Fruit fly (Drosophila melanogaster): ENCODE results near the gene CG1265.

The CG1265 gene

DNA sequence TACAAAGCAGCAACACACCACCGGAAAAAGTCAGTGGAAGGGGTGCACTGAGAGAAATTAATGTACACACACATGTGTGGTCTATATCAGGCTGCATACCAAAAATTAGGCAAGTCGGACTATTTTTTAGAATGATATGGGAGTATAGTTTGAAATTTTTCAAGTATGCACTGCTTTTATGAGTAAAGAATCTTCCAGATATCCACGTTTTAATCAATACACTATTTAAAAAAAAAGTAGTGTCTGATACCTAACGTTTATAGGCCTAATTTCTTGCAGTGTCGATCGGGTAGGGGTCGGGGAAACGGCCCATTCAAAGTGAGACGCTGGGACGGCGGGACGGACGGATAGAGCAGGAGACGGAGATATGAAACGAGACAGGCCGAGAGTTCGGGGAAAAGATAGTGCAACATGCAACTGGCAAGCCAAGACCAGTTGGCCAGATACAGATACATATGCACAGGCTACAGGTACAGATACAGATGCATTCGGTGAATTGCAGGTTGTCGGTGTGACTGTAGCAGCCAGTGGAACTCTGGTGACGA lies 24.1 kb upstream of the CG1265 start (continued):
- TF ChIP-seq CG4707 (GFP tag; optimal IDR thresholded peaks at IDR 0.05): peak; percentile 87
- TF ChIP-seq pfk (GFP tag; optimal IDR thresholded peaks at IDR 0.05): peak; percentile 54
- peak; percentile 88 for TF ChIP-seq CG6813 (GFP tag; optimal IDR thresholded peaks at IDR 0.05)
- no peak; the same call in 1 of the 2 replicates for TF ChIP-seq Oaz (GFP tag; IDR thresholded peaks at IDR 0.05)
- peak; percentile 91 for TF ChIP-seq CG12942 (GFP tag; optimal IDR thresholded peaks at IDR 0.05)
- no peak for TF ChIP-seq cas (GFP tag; IDR thresholded peaks at IDR 0.05)
- peak; percentile 77 for TF ChIP-seq psq (GFP tag; optimal IDR thresholded peaks at IDR 0.05)
- peak; percentile 36 for TF ChIP-seq exex (tag; optimal IDR thresholded peaks at IDR 0.05)
- peak; percentile 77 for TF ChIP-seq CG9876 (GFP tag; optimal IDR thresholded peaks at IDR 0.05)
- TF ChIP-seq Optix (GFP tag; IDR thresholded peaks at IDR 0.05): peak; percentile 88
- peak; percentile 66 for TF ChIP-seq vfl (GFP tag; optimal IDR thresholded peaks at IDR 0.05)
- peak; percentile 92 for TF ChIP-seq peb (GFP tag; IDR thresholded peaks at IDR 0.05)
- peak; percentile 82 for TF ChIP-seq CG15011 (GFP tag; optimal IDR thresholded peaks at IDR 0.05)
- peak; percentile 96 for TF ChIP-seq gsb-n (tag; optimal IDR thresholded peaks at IDR 0.05)
- TF ChIP-seq CG8478 (optimal IDR thresholded peaks at IDR 0.05): peak; percentile 17
- peak; percentile 86 for TF ChIP-seq HHEX (GFP tag; optimal IDR thresholded peaks at IDR 0.05)
- TF ChIP-seq CG10209 (GFP tag; optimal IDR thresholded peaks at IDR 0.05): peak; percentile 95
- TF ChIP-seq CG11398 (GFP tag; optimal IDR thresholded peaks at IDR 0.05): peak; percentile 91
- TF ChIP-seq Meics (GFP tag; optimal IDR thresholded peaks at IDR 0.05): peak; percentile 67
- TF ChIP-seq dpn (GFP tag; optimal IDR thresholded peaks at IDR 0.05): peak; percentile 91 to 93
- peak; percentile 93 for TF ChIP-seq Atf-2 (GFP tag; optimal IDR thresholded peaks at IDR 0.05)
- peak; percentile 96 for TF ChIP-seq CG16815 (GFP tag; optimal IDR thresholded peaks at IDR 0.05)
- TF ChIP-seq bbx (GFP tag; IDR thresholded peaks at IDR 0.05; ENCODE audit: partially characterized antibody): no peak
- no peak for TF ChIP-seq usp (GFP tag; optimal IDR thresholded peaks at IDR 0.05)
- no peak for TF ChIP-seq tna (GFP tag; IDR thresholded peaks at IDR 0.05; ENCODE audit: partially characterized antibody)
- TF ChIP-seq Kr (GFP tag; optimal IDR thresholded peaks at IDR 0.05): peak; percentile 96
- TF ChIP-seq chn (GFP tag; optimal IDR thresholded peaks at IDR 0.05): peak; percentile 95
- TF ChIP-seq CG17568 (GFP tag; optimal IDR thresholded peaks at IDR 0.05): peak; percentile 87
- no peak for TF ChIP-seq unc-4 (GFP tag; IDR thresholded peaks at IDR 0.05; ENCODE audit: partially characterized antibody)
- TF ChIP-seq Doc2 (GFP tag; IDR thresholded peaks at IDR 0.05): no peak
- peak; percentile 98 to 99 for TF ChIP-seq eve (GFP tag; optimal IDR thresholded peaks at IDR 0.05)
- TF ChIP-seq CG10366 (GFP tag; IDR thresholded peaks at IDR 0.05): peak; percentile 83
- TF ChIP-seq CG12219 (GFP tag; optimal IDR thresholded peaks at IDR 0.05): peak; percentile 91
- peak; percentile 98 for TF ChIP-seq CG31441 (GFP tag; IDR thresholded peaks at IDR 0.05)
- no peak for TF ChIP-seq CG43689 (GFP tag; IDR thresholded peaks at IDR 0.05)
- TF ChIP-seq row (GFP tag; IDR thresholded peaks at IDR 0.05): peak; percentile 96
- peak; percentile 73 for TF ChIP-seq CG2116 (GFP tag; optimal IDR thresholded peaks at IDR 0.05)
- no peak for TF ChIP-seq mirr (GFP tag; optimal IDR thresholded peaks at IDR 0.05)
- TF ChIP-seq Hmr (GFP tag; optimal IDR thresholded peaks at IDR 0.05): peak; percentile 59
- peak; percentile 93 for TF ChIP-seq trem (tag; optimal IDR thresholded peaks at IDR 0.05)
- peak; percentile 95 for TF ChIP-seq shn (GFP tag; optimal IDR thresholded peaks at IDR 0.05)
- peak; percentile 97 for TF ChIP-seq Xrp1 (GFP tag; IDR thresholded peaks at IDR 0.05)
- TF ChIP-seq CG17912 (GFP tag; optimal IDR thresholded peaks at IDR 0.05): peak; percentile 35
- TF ChIP-seq CG1024 (GFP tag; IDR thresholded peaks at IDR 0.05): peak; percentile 66
- TF ChIP-seq wdn (GFP tag; IDR thresholded peaks at IDR 0.05): no peak
- TF ChIP-seq ind (GFP tag; optimal IDR thresholded peaks at IDR 0.05): peak; percentile 88
- TF ChIP-seq croc (GFP tag; conservative IDR thresholded peaks at IDR 0.05): peak; percentile 95
- peak; percentile 94 for TF ChIP-seq CG1603 (tag; optimal IDR thresholded peaks at IDR 0.05)
- peak; percentile 84 for TF ChIP-seq CG12744 (GFP tag; optimal IDR thresholded peaks at IDR 0.05)
- peak; percentile 42 for TF ChIP-seq CG9797 (GFP tag; optimal IDR thresholded peaks at IDR 0.05)
- peak; percentile 83 for TF ChIP-seq Mrtf (GFP tag; IDR thresholded peaks at IDR 0.05)
